Worm (Caenorhabditis elegans) whole organism, young adult: Measurements from ENCODE around the gene str-221.
A peak's percentile ranks its signal among the peaks of the same experiment; 100 is the strongest.

Experiments
- B0019.2 ChIP-seq: fragments of 200-800 bp; sonication (Bioruptor generic); conservative IDR thresholded peaks from 2 replicates; pipeline ENCODE4 v1.3.6; 2022; ENCODE audit warnings: missing genetic modification reagents, missing genetic modification characterization, missing compliant biosample characterization
- B0336.3 ChIP-seq: fragments of 200-800 bp; sonication (Bioruptor generic); IDR thresholded peaks from 2 replicates; pipeline ENCODE4 v1.3.6; 2022; ENCODE audit warnings: missing genetic modification characterization, missing compliant biosample characterization
- C06A6.2 ChIP-seq: fragments of 200-800 bp; sonication (Bioruptor generic); conservative IDR thresholded peaks from 2 replicates; pipeline ENCODE4 v1.3.6; 2022; ENCODE audit warnings: missing genetic modification characterization, missing compliant biosample characterization
- F10E7.11 ChIP-seq: sonication (generic microtip); optimal IDR thresholded peaks from 2 replicates; lab custom pipeline; 2017; ENCODE audit warnings: mild to moderate bottlenecking, missing genetic modification characterization, moderate library complexity, missing compliant biosample characterization
- F49E8.2 ChIP-seq: sonication (generic microtip); optimal IDR thresholded peaks from 3 replicates; lab custom pipeline; 2017; ENCODE audit warnings: missing genetic modification characterization, mild to moderate bottlenecking, missing compliant biosample characterization, antibody characterized with exemption, moderate library complexity; ENCODE audit not compliant: insufficient read depth
- F55B11.4 ChIP-seq: sonication (generic microtip); optimal IDR thresholded peaks from 2 replicates; lab custom pipeline; 2016; ENCODE audit warnings: missing compliant biosample characterization, missing genetic modification characterization, borderline replicate concordance; ENCODE audit not compliant: insufficient read depth
- F57C9.4 ChIP-seq: sonication (generic microtip); optimal IDR thresholded peaks from 2 replicates; lab custom pipeline; 2017; ENCODE audit warnings: mild to moderate bottlenecking, missing genetic modification characterization, missing compliant biosample characterization
- Y79H2A.3 ChIP-seq: fragments of 200-800 bp; sonication (Bioruptor generic); conservative IDR thresholded peaks from 2 replicates; pipeline ENCODE4 v1.3.6; 2022; ENCODE audit warnings: missing genetic modification reagents, missing genetic modification characterization, missing compliant biosample characterization
- Y95B8A.8 ChIP-seq: fragments of 200-800 bp; sonication (Bioruptor generic); IDR thresholded peaks from 2 replicates; pipeline ENCODE4 v1.3.6; 2022; ENCODE audit warnings: missing genetic modification reagents, missing genetic modification characterization, missing compliant biosample characterization
- atf-7 ChIP-seq: sonication (generic microtip); optimal IDR thresholded peaks from 2 replicates; lab custom pipeline; 2017; ENCODE audit warnings: mild to moderate bottlenecking, missing genetic modification characterization, missing compliant biosample characterization
- bed-1 ChIP-seq: fragments of 200-800 bp; sonication (Bioruptor generic); IDR thresholded peaks from 2 replicates; pipeline ENCODE4 v1.3.6; 2022; ENCODE audit warnings: missing genetic modification reagents, missing genetic modification characterization, missing compliant biosample characterization
- cebp-1 ChIP-seq, 2 experiments: fragments of 200-800 bp in 1 of 2; sonication (Bioruptor generic) in 1 of 2; sonication (generic microtip) in 1 of 2; IDR thresholded peaks in 1 of 2; optimal IDR thresholded peaks in 1 of 2; 2 replicates each; pipeline versions ENCODE4 v1.3.6 to Lab custom; 2017 to 2022; ENCODE audit warnings: missing compliant biosample characterization in 2 of 2, missing genetic modification characterization in 2 of 2, mild to moderate bottlenecking in 1 of 2, missing genetic modification reagents in 1 of 2, moderate library complexity in 1 of 2
- cebp-2 ChIP-seq: fragments of 200-800 bp; sonication (Bioruptor generic); IDR thresholded peaks from 2 replicates; pipeline ENCODE4 v1.3.6; 2022; ENCODE audit warnings: missing genetic modification characterization, missing compliant biosample characterization
- ceh-58 ChIP-seq: fragments of 200-800 bp; sonication (Bioruptor generic); IDR thresholded peaks from 2 replicates; pipeline ENCODE4 v1.3.6; 2022; ENCODE audit warnings: missing genetic modification characterization, missing compliant biosample characterization
- ceh-79 ChIP-seq: sonication (generic microtip); optimal IDR thresholded peaks from 2 replicates; lab custom pipeline; 2017; ENCODE audit warnings: mild to moderate bottlenecking, missing genetic modification characterization, missing compliant biosample characterization
- dpl-1 ChIP-seq: fragments of 150-350 bp; optimal IDR thresholded peaks from 2 replicates; lab custom pipeline; 2014; ENCODE audit warnings: missing biosample characterization, missing genetic modification reagents, missing genetic modification characterization
- efl-1 ChIP-seq: fragments of 150-350 bp; optimal IDR thresholded peaks from 2 replicates; lab custom pipeline; 2014; ENCODE audit warnings: missing biosample characterization, missing genetic modification reagents, missing genetic modification characterization
- gei-17 ChIP-seq: fragments of 200-800 bp; sonication (Bioruptor generic); optimal IDR thresholded peaks from 2 replicates; lab custom pipeline; 2018; ENCODE audit warnings: mild to moderate bottlenecking, missing genetic modification characterization, missing compliant biosample characterization
- hlh-12 ChIP-seq: sonication (generic microtip); optimal IDR thresholded peaks from 2 replicates; lab custom pipeline; 2016; ENCODE audit warnings: missing genetic modification characterization, missing compliant biosample characterization
- hrde-1 ChIP-seq: sonication (generic microtip); optimal IDR thresholded peaks from 2 replicates; lab custom pipeline; 2016; ENCODE audit warnings: missing genetic modification characterization, mild to moderate bottlenecking, missing compliant biosample characterization, moderate library complexity, missing genotype, missing genetic modification reagents, borderline replicate concordance
- hsf-1 ChIP-seq: fragments of 200-800 bp; sonication (Bioruptor generic); IDR thresholded peaks from 2 replicates; pipeline ENCODE4 v1.3.6; 2022; ENCODE audit warnings: missing genetic modification reagents, missing genetic modification characterization, missing compliant biosample characterization
- lag-1 ChIP-seq: fragments of 200-800 bp; sonication (Bioruptor generic); IDR thresholded peaks from 2 replicates; pipeline ENCODE4 v1.3.6; 2022; ENCODE audit warnings: missing genetic modification reagents, missing genetic modification characterization, missing compliant biosample characterization
- let-607 ChIP-seq, 2 experiments: fragments of 200-800 bp in 1 of 2; sonication (Bioruptor generic) in 1 of 2; sonication (generic microtip) in 1 of 2; optimal IDR thresholded peaks; 2 replicates each; lab custom pipeline; 2016 to 2018; ENCODE audit warnings: mild to moderate bottlenecking in 2 of 2, missing compliant biosample characterization in 2 of 2, missing genetic modification characterization in 2 of 2, moderate library complexity in 2 of 2, missing genotype in 1 of 2
- lir-1 ChIP-seq: fragments of 200-800 bp; sonication (Bioruptor generic); conservative IDR thresholded peaks from 2 replicates; pipeline ENCODE4 v1.3.6; 2022; ENCODE audit warnings: missing genetic modification reagents, missing genetic modification characterization, missing compliant biosample characterization
- lsy-27 ChIP-seq: sonication (generic microtip); optimal IDR thresholded peaks from 2 replicates; lab custom pipeline; 2017; ENCODE audit warnings: missing genetic modification characterization, mild to moderate bottlenecking, missing compliant biosample characterization, antibody characterized with exemption, missing genotype, borderline replicate concordance; ENCODE audit not compliant: insufficient read depth
- madf-10 ChIP-seq: sonication (generic microtip); optimal IDR thresholded peaks from 2 replicates; lab custom pipeline; 2016; ENCODE audit warnings: mild to moderate bottlenecking, missing genetic modification characterization, missing compliant biosample characterization
- mel-28 ChIP-seq: sonication (generic microtip); optimal IDR thresholded peaks from 2 replicates; lab custom pipeline; 2016; ENCODE audit warnings: borderline replicate concordance, mild to moderate bottlenecking, missing genetic modification characterization, missing compliant biosample characterization
- nhr-120 ChIP-seq: fragments of 200-800 bp; sonication (Bioruptor generic); IDR thresholded peaks from 2 replicates; pipeline ENCODE4 v1.3.6; 2022; ENCODE audit warnings: missing genetic modification characterization, missing compliant biosample characterization
- nhr-27 ChIP-seq: fragments of 200-800 bp; sonication (Bioruptor generic); optimal IDR thresholded peaks from 2 replicates; lab custom pipeline; 2018; ENCODE audit warnings: mild to moderate bottlenecking, missing genetic modification characterization, moderate library complexity, missing compliant biosample characterization
- nhr-80 ChIP-seq: sonication (generic microtip); optimal IDR thresholded peaks from 2 replicates; lab custom pipeline; 2016; ENCODE audit warnings: missing genetic modification characterization, missing compliant biosample characterization
- pbrm-1 ChIP-seq: fragments of 200-800 bp; sonication (Bioruptor generic); IDR thresholded peaks from 2 replicates; pipeline ENCODE4 v1.3.6; 2022; ENCODE audit warnings: missing genetic modification reagents, missing genetic modification characterization, missing compliant biosample characterization
- pha-4 ChIP-seq: fragments of 150-350 bp; sonication (generic microtip); optimal IDR thresholded peaks from 2 replicates; lab custom pipeline; 2014; ENCODE audit warnings: missing biosample characterization, missing genetic modification reagents, missing genetic modification characterization
- rcor-1 ChIP-seq: fragments of 200-800 bp; sonication (Bioruptor generic); IDR thresholded peaks from 2 replicates; pipeline ENCODE4 v1.3.6; 2022; ENCODE audit warnings: missing genetic modification reagents, missing genetic modification characterization, missing compliant biosample characterization
- repo-1 ChIP-seq: sonication (generic microtip); optimal IDR thresholded peaks from 2 replicates; lab custom pipeline; 2017; ENCODE audit warnings: mild to moderate bottlenecking, missing genetic modification characterization, missing compliant biosample characterization
- sea-2 ChIP-seq: fragments of 200-800 bp; sonication (Bioruptor generic); IDR thresholded peaks from 2 replicates; pipeline ENCODE4 v1.3.6; 2022; ENCODE audit warnings: missing genetic modification characterization, missing compliant biosample characterization
- snpc-1.3 ChIP-seq: sonication (generic microtip); optimal IDR thresholded peaks from 2 replicates; lab custom pipeline; 2017; ENCODE audit warnings: missing genetic modification characterization, mild to moderate bottlenecking, missing compliant biosample characterization, antibody characterized with exemption, moderate library complexity, missing genotype, missing genetic modification reagents; ENCODE audit not compliant: insufficient read depth
- snpc-4 ChIP-seq, 5 experiments: fragments of 150-350 bp in 1 of 5; sonication (generic microtip) in 4 of 5; optimal IDR thresholded peaks; 2 replicates each; lab custom pipeline; 2014 to 2018; ENCODE audit warnings: missing genetic modification characterization in 5 of 5, missing biosample characterization in 3 of 5, antibody characterized with exemption in 2 of 5, mild to moderate bottlenecking in 2 of 5, missing compliant biosample characterization in 2 of 5, missing genotype in 2 of 5, moderate library complexity in 2 of 5, missing genetic modification reagents in 1 of 5
- ztf-25 ChIP-seq: fragments of 200-800 bp; sonication (Bioruptor generic); IDR thresholded peaks from 2 replicates; pipeline ENCODE4 v1.3.6; 2022; ENCODE audit warnings: missing genetic modification reagents, missing genetic modification characterization, missing compliant biosample characterization
- ztf-28 ChIP-seq: fragments of 200-800 bp; sonication (Bioruptor generic); IDR thresholded peaks from 2 replicates; pipeline ENCODE4 v1.3.6; 2022; ENCODE audit warnings: missing genetic modification reagents, missing genetic modification characterization, missing compliant biosample characterization

Gene str-221

DNA sequence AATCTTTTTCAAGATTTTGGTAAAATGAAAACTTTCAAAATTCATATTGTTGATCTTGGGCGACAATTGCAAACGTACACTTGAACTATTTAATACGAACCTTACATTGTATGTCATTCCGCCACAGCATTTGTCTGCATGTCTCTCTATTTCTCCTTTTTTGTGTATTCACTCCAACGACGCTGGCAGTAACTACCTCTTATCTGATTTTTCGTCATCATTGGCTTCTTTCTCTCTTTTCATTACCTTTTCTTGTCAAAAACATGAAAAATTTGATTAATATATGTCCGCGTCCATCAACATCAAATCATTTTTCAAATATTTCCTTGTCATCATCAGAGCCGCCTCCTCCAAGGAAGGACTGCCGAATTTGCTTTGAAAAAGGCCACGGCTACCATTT lies 30.0 kb upstream of the str-221 start, which contains the start of gene nhr-177:
nhr-177 (plus strand) TSS at position 167 of the 400 bp plus-strand sequence.
- TF ChIP-seq hrde-1 (no peak), rcor-1 (GFP tag; lab: Robert Waterston, UW) (no peak), nhr-120 (GFP tag; lab: Robert Waterston, UW) (no peak), atf-7 (tag; lab: Kevin White, UChicago) (no peak), ceh-79 (tag; lab: Kevin White, UChicago) (no peak), nhr-80 (tag; lab: Kevin White, UChicago) (peak; percentile 69), C06A6.2 (GFP tag; lab: Robert Waterston, UW) (no peak), mel-28 (tag; lab: Kevin White, UChicago) (no peak)

- TF ChIP-seq madf-10 (tag; lab: Kevin White, UChicago) (no peak), F49E8.2 (tag; lab: Kevin White, UChicago) (no peak), snpc-1.3 (no peak), pbrm-1 (GFP tag; lab: Robert Waterston, UW) (no peak), Y79H2A.3 (no peak), mel-28 (tag; lab: Kevin White, UChicago) (no peak), B0336.3 (no peak), dpl-1 (GFP tag; lab: Kevin White, UChicago) (no peak), cebp-2 (GFP tag; lab: Robert Waterston, UW) (no peak), bed-1 (GFP tag; lab: Robert Waterston, UW) (no peak), let-607 (tag; optimal IDR thresholded peaks at IDR 0.05; lab: Kevin White, UChicago) (no peak), lag-1 (GFP tag; lab: Robert Waterston, UW) (no peak), ceh-58 (GFP tag; lab: Robert Waterston, UW) (no peak), ztf-25 (GFP tag; lab: Robert Waterston, UW) (no peak), Y95B8A.8 (GFP tag; lab: Robert Waterston, UW) (no peak), sea-2 (GFP tag; lab: Robert Waterston, UW) (no peak), hsf-1 (no peak)
Measured at ce11 chrV:1611570-1611969, 28.5 kb upstream of the str-221 start.

DNA sequence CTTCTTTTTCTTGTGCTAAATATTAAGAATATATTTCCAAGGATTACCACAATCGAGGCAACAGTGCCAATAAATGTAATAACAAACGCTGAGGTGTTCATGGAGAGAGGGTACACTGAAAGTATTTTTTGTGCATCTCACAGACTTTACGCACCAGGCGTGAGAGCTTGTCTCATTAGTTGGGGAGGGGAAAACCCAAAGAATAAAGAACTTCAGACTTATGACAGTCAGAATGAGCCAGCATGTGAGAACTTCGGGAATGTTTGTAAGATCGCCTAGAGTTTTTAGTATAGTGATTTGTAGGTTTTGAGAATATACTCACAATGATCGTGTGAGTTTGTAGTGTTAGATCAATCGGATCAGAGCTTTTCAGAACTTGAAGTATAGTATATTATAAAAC lies 25.4 kb upstream of the str-221 start, which contains the start of gene srbc-41:
srbc-41 (minus strand) TSS at position 101 of the 400 bp plus-strand sequence.
- TF ChIP-seq atf-7 (tag; lab: Kevin White, UChicago) = no peak
- no peak for TF ChIP-seq F10E7.11 (tag; lab: Kevin White, UChicago)
- TF ChIP-seq pha-4 (tag; lab: Kevin White, UChicago) = no peak
- TF ChIP-seq hsf-1 = no peak
- TF ChIP-seq gei-17 (GFP tag; lab: Kevin White, UChicago) = no peak
- no peak for TF ChIP-seq ceh-79 (tag; lab: Kevin White, UChicago)
- no peak for TF ChIP-seq cebp-1 (GFP tag; IDR thresholded peaks at IDR 0.05; lab: Robert Waterston, UW)
- no peak for TF ChIP-seq cebp-1 (tag; optimal IDR thresholded peaks at IDR 0.05; lab: Kevin White, UChicago)
- no peak for TF ChIP-seq lsy-27 (tag; lab: Kevin White, UChicago)
- no peak for TF ChIP-seq snpc-4 (GFP tag; optimal IDR thresholded peaks at IDR 0.05; lab: Kevin White, UChicago)
- TF ChIP-seq snpc-4 (tag; optimal IDR thresholded peaks at IDR 0.05; lab: Kevin White, UChicago) = no peak
- TF ChIP-seq ztf-28 (GFP tag; lab: Robert Waterston, UW) = no peak
- no peak for TF ChIP-seq F57C9.4 (tag; lab: Kevin White, UChicago)
- TF ChIP-seq nhr-27 (tag; lab: Kevin White, UChicago) = no peak
- TF ChIP-seq B0019.2 (GFP tag; lab: Robert Waterston, UW) = no peak
- no peak for TF ChIP-seq F55B11.4
- TF ChIP-seq hlh-12 = no peak
- no peak for TF ChIP-seq lir-1 (GFP tag; lab: Robert Waterston, UW)
- no peak for TF ChIP-seq C06A6.2 (GFP tag; lab: Robert Waterston, UW)
- no peak for TF ChIP-seq repo-1 (tag; lab: Kevin White, UChicago)
- no peak for TF ChIP-seq efl-1 (GFP tag; lab: Kevin White, UChicago)
- TF ChIP-seq F49E8.2 (tag; lab: Kevin White, UChicago) = no peak
